Worm (Caenorhabditis elegans): ENCODE results near the gene str-198.

ce11 chrV:16062788-16063187 lies 15.2 kb downstream of the str-198 start, which contains the start of gene F14H3.14:
- no peak for TF ChIP-seq ama-1 (optimal IDR thresholded peaks at IDR 0.05)
- no peak for TF ChIP-seq B0310.2 (tag; optimal IDR thresholded peaks at IDR 0.05)
